Fruit fly (Drosophila melanogaster): ENCODE results near the gene CG14330.

DNA sequence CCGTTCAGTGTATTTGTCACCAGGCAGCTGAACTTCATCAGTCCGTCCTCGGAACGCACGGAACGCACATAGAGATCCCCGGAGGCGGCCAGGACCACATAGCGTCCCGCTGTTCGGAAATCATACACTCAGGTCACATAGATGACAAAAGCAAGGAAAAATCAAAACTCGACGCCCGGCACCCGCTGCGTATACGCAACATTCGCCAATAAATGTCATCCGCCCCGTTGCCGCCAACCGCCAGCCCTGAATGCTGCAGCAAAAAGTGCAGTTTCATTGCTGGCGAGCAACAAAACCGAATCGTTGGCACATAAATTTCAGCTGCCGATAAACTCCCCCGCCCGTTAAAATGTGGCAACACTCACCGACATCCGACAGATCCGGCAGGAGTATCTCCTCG, 35.5 kb upstream of the CG14330 start:
- no peak for TF ChIP-seq EcR (GFP tag; optimal IDR thresholded peaks at IDR 0.05)
- TF ChIP-seq usp (GFP tag; optimal IDR thresholded peaks at IDR 0.05), result no peak

Data from whole organism.